Worm (Caenorhabditis elegans) whole organism, L2 larva: ENCODE results near the gene dod-24.

Experiments
- C34F6.9 ChIP-seq: fragments of 150-350 bp; optimal IDR thresholded peaks from 2 replicates; lab custom pipeline; 2014; ENCODE audit warnings: missing biosample characterization, missing genetic modification characterization
- F13H6.1 ChIP-seq: sonication (generic microtip); optimal IDR thresholded peaks from 2 replicates; lab custom pipeline; 2016; ENCODE audit warnings: missing genetic modification characterization, missing compliant biosample characterization
- R02D3.7 ChIP-seq: fragments of 150-350 bp; optimal IDR thresholded peaks from 2 replicates; lab custom pipeline; 2014; ENCODE audit warnings: missing biosample characterization, missing genetic modification characterization
- alr-1 ChIP-seq: fragments of 150-350 bp; optimal IDR thresholded peaks from 2 replicates; lab custom pipeline; 2014; ENCODE audit warnings: missing biosample characterization, missing genetic modification characterization
- aly-2 ChIP-seq: fragments of 150-350 bp; optimal IDR thresholded peaks from 2 replicates; lab custom pipeline; 2014; ENCODE audit warnings: missing biosample characterization, missing genetic modification characterization
- crh-2 ChIP-seq: sonication (generic microtip); optimal IDR thresholded peaks from 2 replicates; lab custom pipeline; 2017; ENCODE audit warnings: missing biosample characterization, missing genetic modification characterization
- fos-1 ChIP-seq: fragments of 150-350 bp; optimal IDR thresholded peaks from 2 replicates; lab custom pipeline; 2014; ENCODE audit warnings: missing biosample characterization, missing genetic modification characterization
- gmeb-1 ChIP-seq: fragments of 150-350 bp; optimal IDR thresholded peaks from 2 replicates; lab custom pipeline; 2014; ENCODE audit warnings: missing biosample characterization, missing genetic modification characterization
- lin-11 ChIP-seq: fragments of 150-350 bp; sonication (generic microtip); optimal IDR thresholded peaks from 2 replicates; lab custom pipeline; 2014; ENCODE audit warnings: missing biosample characterization, missing genetic modification characterization, inconsistent platforms, mixed read lengths
- lsy-2 ChIP-seq, 2 experiments: fragments of 150-350 bp in 1 of 2; sonication (generic microtip) in 1 of 2; optimal IDR thresholded peaks; 2 replicates each; lab custom pipeline; 2014 to 2017; ENCODE audit warnings: missing biosample characterization in 2 of 2, missing genetic modification characterization in 2 of 2
- mbf-1 ChIP-seq: sonication (generic microtip); optimal IDR thresholded peaks from 2 replicates; lab custom pipeline; 2017; ENCODE audit warnings: missing biosample characterization, missing genetic modification characterization
- mdl-1 ChIP-seq, 2 experiments: fragments of 150-350 bp in 1 of 2; sonication (generic microtip) in 1 of 2; optimal IDR thresholded peaks; 2 replicates each; lab custom pipeline; 2017; ENCODE audit warnings: missing biosample characterization in 2 of 2, missing genetic modification characterization in 2 of 2
- nhr-11 ChIP-seq: fragments of 150-350 bp; optimal IDR thresholded peaks from 2 replicates; lab custom pipeline; 2014; ENCODE audit warnings: missing biosample characterization, missing genetic modification characterization
- nhr-12 ChIP-seq: fragments of 150-350 bp; optimal IDR thresholded peaks from 2 replicates; lab custom pipeline; 2014; ENCODE audit warnings: missing biosample characterization, missing genetic modification characterization
- nhr-129 ChIP-seq: fragments of 150-350 bp; optimal IDR thresholded peaks from 2 replicates; lab custom pipeline; 2014; ENCODE audit warnings: missing biosample characterization, missing genetic modification characterization
- nhr-21 ChIP-seq: fragments of 150-350 bp; optimal IDR thresholded peaks from 2 replicates; lab custom pipeline; 2014; ENCODE audit warnings: missing biosample characterization, missing genetic modification characterization
- nhr-23 ChIP-seq: fragments of 150-350 bp; optimal IDR thresholded peaks from 2 replicates; lab custom pipeline; 2014; ENCODE audit warnings: missing biosample characterization, missing genetic modification reagents, missing genetic modification characterization
- nhr-6 ChIP-seq: fragments of 150-350 bp; optimal IDR thresholded peaks from 2 replicates; lab custom pipeline; 2014; ENCODE audit warnings: missing biosample characterization, missing genetic modification characterization
- nhr-77 ChIP-seq: fragments of 150-350 bp; optimal IDR thresholded peaks from 2 replicates; lab custom pipeline; 2014; ENCODE audit warnings: missing biosample characterization, missing genetic modification characterization
- peb-1 ChIP-seq: fragments of 150-350 bp; optimal IDR thresholded peaks from 2 replicates; lab custom pipeline; 2014; ENCODE audit warnings: missing biosample characterization, missing genetic modification characterization
- skn-1 ChIP-seq: sonication (generic microtip); optimal IDR thresholded peaks from 2 replicates; lab custom pipeline; 2017; ENCODE audit warnings: missing biosample characterization, missing genetic modification characterization
- sma-3 ChIP-seq: sonication (generic microtip); optimal IDR thresholded peaks from 2 replicates; lab custom pipeline; 2016; ENCODE audit warnings: missing genetic modification reagents, missing genetic modification characterization, missing compliant biosample characterization
- sma-9 ChIP-seq, 2 experiments: fragments of 150-350 bp in 1 of 2; sonication (generic microtip) in 1 of 2; optimal IDR thresholded peaks; 2 replicates each; lab custom pipeline; 2014 to 2016; ENCODE audit warnings: missing genetic modification characterization in 2 of 2, mild to moderate bottlenecking in 1 of 2, missing biosample characterization in 1 of 2, missing compliant biosample characterization in 1 of 2, missing genetic modification reagents in 1 of 2, moderate library complexity in 1 of 2
- snpc-4 ChIP-seq: fragments of 150-350 bp; optimal IDR thresholded peaks from 2 replicates; lab custom pipeline; 2014; ENCODE audit warnings: missing biosample characterization, missing genetic modification characterization
- unc-55 ChIP-seq: fragments of 150-350 bp; sonication (generic microtip); optimal IDR thresholded peaks from 3 replicates; lab custom pipeline; 2014; ENCODE audit warnings: missing biosample characterization, missing genetic modification reagents, missing genetic modification characterization
- unc-62 ChIP-seq: fragments of 150-350 bp; optimal IDR thresholded peaks from 2 replicates; lab custom pipeline; 2014; ENCODE audit warnings: missing biosample characterization, missing genetic modification reagents, missing genetic modification characterization
- ztf-11 ChIP-seq: sonication (generic microtip); optimal IDR thresholded peaks from 2 replicates; lab custom pipeline; 2017; ENCODE audit warnings: missing biosample characterization, missing genetic modification characterization

Gene dod-24

ce11 chrIV:12946488-12946887 is 5.3 kb upstream of the dod-24 start, which contains the start of gene F55G11.1:
F55G11.1 (minus strand) TSS chrIV:12946588.
- no peak for TF ChIP-seq snpc-4 (tag; lab: Kevin White, UChicago)
- TF ChIP-seq lsy-2 (tag; optimal IDR thresholded peaks at IDR 0.05; lab: Kevin White, UChicago) = no peak
- TF ChIP-seq R02D3.7 (tag; lab: Kevin White, UChicago) = no peak
- TF ChIP-seq, all 48 proteins: peak for 0

ce11 chrIV:12942633-12943032 is 1.5 kb upstream of the dod-24 start, which contains the start of gene dct-19:
dct-19 (plus strand) TSS chrIV:12942933.
- TF ChIP-seq nhr-12 (no peak), ztf-11 (tag; lab: Kevin White, UChicago) (no peak), nhr-77 (tag; lab: Kevin White, UChicago) (no peak), skn-1 (tag; lab: Kevin White, UChicago) (no peak), mdl-1 (tag; optimal IDR thresholded peaks at IDR 0.05; lab: Kevin White, UChicago) (no peak)

ce11 chrIV:12936221-12936776 is 4.9 kb downstream of the dod-24 start, which contains the start of the genes cld-1 and dod-21:
cld-1 (minus strand) TSS chrIV:12936271.
dod-21 (plus strand) TSS chrIV:12936738.
- TF ChIP-seq nhr-129 (tag; lab: Kevin White, UChicago) (no peak), crh-2 (tag; lab: Kevin White, UChicago) (peak; percentile 41), gmeb-1 (tag; lab: Kevin White, UChicago) (peak; percentile 24), sma-9 (GFP tag; optimal IDR thresholded peaks at IDR 0.05; lab: Kevin White, UChicago) (peak; percentile 67), sma-9 (tag; optimal IDR thresholded peaks at IDR 0.05; lab: Kevin White, UChicago) (no peak), nhr-23 (tag; lab: Kevin White, UChicago) (no peak), sma-3 (peak; percentile 52), fos-1 (tag; lab: Kevin White, UChicago) (peak; percentile 90), mbf-1 (tag; lab: Kevin White, UChicago) (no peak)

ce11 chrIV:12926639-12927038 is 14.5 kb downstream of the dod-24 start, which contains the start of gene srlf-5:
srlf-5 (minus strand) TSS chrIV:12926739.
- TF ChIP-seq nhr-11 (tag; lab: Kevin White, UChicago) = no peak
- no peak for TF ChIP-seq skn-1 (tag; lab: Kevin White, UChicago)
- TF ChIP-seq ztf-11 (tag; lab: Kevin White, UChicago) = no peak
- TF ChIP-seq alr-1 (tag; lab: Kevin White, UChicago) = no peak
- no peak for TF ChIP-seq sma-3
- TF ChIP-seq mbf-1 (tag; lab: Kevin White, UChicago) = no peak
- no peak for TF ChIP-seq lin-11 (tag; lab: Kevin White, UChicago)

ce11 chrIV:12924332-12924731 is 16.8 kb downstream of the dod-24 start, which contains the start of gene srlf-4:
srlf-4 (minus strand) TSS chrIV:12924432.
- TF ChIP-seq nhr-12 (no peak), F13H6.1 (tag; lab: Kevin White, UChicago) (no peak), nhr-129 (tag; lab: Kevin White, UChicago) (no peak), mdl-1 (tag; optimal IDR thresholded peaks at IDR 0.05; lab: Kevin White, UChicago) (no peak)

DNA sequence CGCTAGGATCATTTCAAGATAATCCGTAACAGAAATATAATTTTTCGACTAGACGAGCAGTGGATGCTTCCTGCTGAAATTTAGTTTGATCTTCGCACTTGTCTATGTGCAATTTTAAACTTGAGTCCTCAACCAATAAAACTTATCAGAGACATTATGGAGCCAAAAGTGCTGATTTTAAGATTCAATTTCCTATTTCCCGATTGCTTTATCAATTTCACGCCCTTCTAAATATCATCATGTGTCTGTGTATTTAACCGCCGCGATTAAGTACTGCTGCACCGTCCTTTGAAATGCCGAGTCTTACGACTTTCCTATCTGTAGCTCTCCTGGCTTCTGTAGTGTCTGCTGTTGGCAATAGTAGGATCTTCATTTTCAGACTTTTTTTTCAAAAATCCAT is 20.1 kb downstream of the dod-24 start, which contains the start of gene C32H11.4:
TSS of gene C32H11.4 (plus strand) at position 238 of the 400 bp plus-strand sequence.
- no peak for TF ChIP-seq alr-1 (tag; lab: Kevin White, UChicago)
- TF ChIP-seq skn-1 (tag; lab: Kevin White, UChicago) = peak; percentile 57
- no peak for TF ChIP-seq peb-1 (tag; lab: Kevin White, UChicago)
- no peak for TF ChIP-seq unc-55 (GFP tag; lab: Kevin White, UChicago)
- TF ChIP-seq sma-9 (GFP tag; optimal IDR thresholded peaks at IDR 0.05; lab: Kevin White, UChicago) = peak; percentile 96
- no peak for TF ChIP-seq sma-9 (tag; optimal IDR thresholded peaks at IDR 0.05; lab: Kevin White, UChicago)
- no peak for TF ChIP-seq aly-2 (tag; lab: Kevin White, UChicago)
- TF ChIP-seq nhr-21 (tag; lab: Kevin White, UChicago) = no peak
- no peak for TF ChIP-seq C34F6.9 (tag; lab: Kevin White, UChicago)
- no peak for TF ChIP-seq F13H6.1 (tag; lab: Kevin White, UChicago)
- no peak for TF ChIP-seq nhr-6
- no peak for TF ChIP-seq lin-11 (tag; lab: Kevin White, UChicago)
- TF ChIP-seq fos-1 (tag; lab: Kevin White, UChicago) = peak; percentile 79
- TF ChIP-seq unc-62 (GFP tag; lab: Kevin White, UChicago) = no peak
- TF ChIP-seq sma-3 = peak; percentile 68
